Fruit fly (Drosophila melanogaster) whole organism, embryonic: ENCODE results near the gene CG5050.
A peak's percentile ranks its signal among the peaks of the same experiment; 100 is the strongest.

Source experiments
- B-H2 ChIP-seq: fragments of 200-800 bp; sonication (Bioruptor generic); optimal IDR thresholded peaks from 2 replicates; lab custom pipeline; 2018; ENCODE audit warnings: missing biosample characterization, mild to moderate bottlenecking, missing genetic modification characterization
- CG10267 ChIP-seq: fragments of 200-800 bp; sonication (Bioruptor generic); optimal IDR thresholded peaks from 2 replicates; lab custom pipeline; 2018; ENCODE audit warnings: missing biosample characterization, mild to moderate bottlenecking, missing genetic modification characterization, moderate library complexity
- CG10979 ChIP-seq: fragments of 200-800 bp; sonication (Bioruptor generic); optimal IDR thresholded peaks from 2 replicates; lab custom pipeline; 2018; ENCODE audit warnings: missing biosample characterization, mild to moderate bottlenecking, missing genetic modification characterization, moderate library complexity
- CG12219 ChIP-seq: fragments of 200-800 bp; sonication (Bioruptor generic); optimal IDR thresholded peaks from 3 replicates; lab custom pipeline; 2018; ENCODE audit warnings: missing biosample characterization, mild to moderate bottlenecking, missing genetic modification characterization
- CG12236 ChIP-seq: fragments of 200-800 bp; sonication (Bioruptor generic); optimal IDR thresholded peaks from 2 replicates; lab custom pipeline; 2016; ENCODE audit warnings: missing biosample characterization, missing genetic modification characterization
- CG15514 ChIP-seq: fragments of 200-800 bp; sonication (Bioruptor generic); optimal IDR thresholded peaks from 3 replicates; lab custom pipeline; 2017; ENCODE audit warnings: missing biosample characterization, missing genetic modification characterization, mild to moderate bottlenecking, moderate library complexity, missing genetic modification reagents
- CG2199 ChIP-seq: fragments of 200-800 bp; sonication (Bioruptor generic); IDR thresholded peaks from 3 replicates; pipeline ENCODE4 v1.3.6; 2022; ENCODE audit warnings: missing biosample characterization, missing genetic modification characterization
- CG2875 ChIP-seq: fragments of 200-800 bp; sonication (Bioruptor generic); optimal IDR thresholded peaks from 2 replicates; lab custom pipeline; 2017; ENCODE audit warnings: missing biosample characterization, mild to moderate bottlenecking, missing genetic modification characterization, missing genetic modification reagents
- CG31365 ChIP-seq: fragments of 200-800 bp; sonication (Bioruptor generic); optimal IDR thresholded peaks from 2 replicates; lab custom pipeline; 2018; ENCODE audit warnings: missing biosample characterization, mild to moderate bottlenecking, missing genetic modification characterization
- CG3407 ChIP-seq: fragments of 200-800 bp; sonication (Bioruptor generic); optimal IDR thresholded peaks from 2 replicates; lab custom pipeline; 2018; ENCODE audit warnings: missing biosample characterization, mild to moderate bottlenecking, missing genetic modification characterization
- CG4328 ChIP-seq: fragments of 200-800 bp; sonication (Bioruptor generic); optimal IDR thresholded peaks from 3 replicates; lab custom pipeline; 2017; ENCODE audit warnings: missing biosample characterization, missing genetic modification reagents, missing genetic modification characterization
- CG4707 ChIP-seq: fragments of 200-800 bp; sonication (Bioruptor generic); optimal IDR thresholded peaks from 2 replicates; lab custom pipeline; 2018; ENCODE audit warnings: missing biosample characterization, mild to moderate bottlenecking, missing genetic modification characterization, moderate library complexity
- CG4854 ChIP-seq: fragments of 200-800 bp; sonication (Bioruptor generic); optimal IDR thresholded peaks from 2 replicates; lab custom pipeline; 2016; ENCODE audit warnings: missing biosample characterization, missing genetic modification characterization, inconsistent platforms
- CG6654 ChIP-seq: fragments of 200-800 bp; sonication (Bioruptor generic); optimal IDR thresholded peaks from 2 replicates; lab custom pipeline; 2017; ENCODE audit warnings: missing biosample characterization, mild to moderate bottlenecking, missing genetic modification characterization
- CG7271 ChIP-seq: fragments of 200-800 bp; sonication (Bioruptor generic); optimal IDR thresholded peaks from 2 replicates; lab custom pipeline; 2018; ENCODE audit warnings: missing biosample characterization, mild to moderate bottlenecking, missing genetic modification characterization, moderate library complexity
- CG7987 ChIP-seq: fragments of 200-800 bp; sonication (Bioruptor generic); optimal IDR thresholded peaks from 2 replicates; lab custom pipeline; 2018; ENCODE audit warnings: missing biosample characterization, mild to moderate bottlenecking, missing genetic modification characterization, moderate library complexity
- CG8944 ChIP-seq: fragments of 200-800 bp; sonication (Bioruptor generic); optimal IDR thresholded peaks from 3 replicates; lab custom pipeline; 2016; ENCODE audit warnings: missing biosample characterization, missing genetic modification characterization
- CG9215 ChIP-seq: fragments of 200-800 bp; sonication (Bioruptor generic); IDR thresholded peaks from 2 replicates; pipeline ENCODE4 v1.3.6; 2022; ENCODE audit warnings: missing biosample characterization, missing genetic modification characterization
- CG9797 ChIP-seq: fragments of 200-800 bp; sonication (Bioruptor generic); optimal IDR thresholded peaks from 3 replicates; lab custom pipeline; 2018; ENCODE audit warnings: missing biosample characterization, mild to moderate bottlenecking, missing genetic modification characterization
- CTCF ChIP-seq: fragments of 200-800 bp; sonication (Bioruptor generic); optimal IDR thresholded peaks from 2 replicates; lab custom pipeline; 2017; ENCODE audit warnings: missing biosample characterization, mild to moderate bottlenecking, missing genetic modification characterization, moderate library complexity
- CoRest ChIP-seq: fragments of 200-800 bp; sonication (Bioruptor generic); optimal IDR thresholded peaks from 3 replicates; lab custom pipeline; 2018; ENCODE audit warnings: missing biosample characterization, mild to moderate bottlenecking, missing genetic modification characterization, moderate library complexity
- Dad ChIP-seq: fragments of 200-800 bp; sonication (Bioruptor generic); optimal IDR thresholded peaks from 3 replicates; lab custom pipeline; 2016; ENCODE audit warnings: missing biosample characterization, missing genetic modification characterization
- Doc3 ChIP-seq: fragments of 200-800 bp; sonication (Bioruptor generic); IDR thresholded peaks from 3 replicates; pipeline ENCODE4 v1.3.6; 2022; ENCODE audit warnings: missing biosample characterization, missing genetic modification characterization; ENCODE audit not compliant: partially characterized antibody
- Ets65A ChIP-seq: fragments of 200-800 bp; sonication (Bioruptor generic); peaks from one replicate; lab custom pipeline; 2016; ENCODE audit warnings: missing biosample characterization, missing genetic modification characterization
- HLH54F ChIP-seq: fragments of 200-800 bp; sonication (Bioruptor generic); optimal IDR thresholded peaks from 3 replicates; lab custom pipeline; 2016; ENCODE audit warnings: missing biosample characterization, missing genetic modification characterization
- Hr3 ChIP-seq: fragments of 200-800 bp; sonication (Bioruptor generic); optimal IDR thresholded peaks from 3 replicates; lab custom pipeline; 2016; ENCODE audit warnings: missing biosample characterization, missing genetic modification characterization
- Hr51 ChIP-seq, 2 experiments: fragments of 200-800 bp; sonication (Bioruptor generic); optimal IDR thresholded peaks; 2 replicates in 1 of 2; 3 replicates in 1 of 2; lab custom pipeline; 2016 to 2018; ENCODE audit warnings: missing biosample characterization in 2 of 2, missing genetic modification characterization in 2 of 2, mild to moderate bottlenecking in 1 of 2, moderate library complexity in 1 of 2
- Mes4 ChIP-seq: fragments of 200-800 bp; sonication (Bioruptor generic); optimal IDR thresholded peaks from 2 replicates; lab custom pipeline; 2016; ENCODE audit warnings: missing biosample characterization, missing genetic modification characterization
- Neu2 ChIP-seq: fragments of 200-800 bp; sonication (Bioruptor generic); optimal IDR thresholded peaks from 3 replicates; lab custom pipeline; 2016; ENCODE audit warnings: missing biosample characterization, missing genetic modification characterization, borderline replicate concordance
- Opbp ChIP-seq: fragments of 200-800 bp; sonication (Bioruptor generic); IDR thresholded peaks from 3 replicates; pipeline ENCODE4 v1.3.6; 2022; ENCODE audit warnings: missing biosample characterization, missing genetic modification characterization; ENCODE audit not compliant: partially characterized antibody
- Trl ChIP-seq, 3 experiments: fragments of >200 bp in 2 of 3; fragments of 200-800 bp in 1 of 3; sonication (Bioruptor generic) in 1 of 3; optimal IDR thresholded peaks; 2 replicates in 1 of 3; 3 replicates in 2 of 3; lab custom pipeline; 2016 to 2017; ENCODE audit warnings: missing biosample characterization in 1 of 3, missing genetic modification characterization in 1 of 3
- ash1 ChIP-seq: fragments of 200-800 bp; sonication (Bioruptor generic); optimal IDR thresholded peaks from 2 replicates; lab custom pipeline; 2018; ENCODE audit warnings: missing biosample characterization, mild to moderate bottlenecking, missing genetic modification characterization
- bowl ChIP-seq: fragments of 200-800 bp; sonication (Bioruptor generic); IDR thresholded peaks from 2 replicates; pipeline ENCODE4 v1.3.6; 2022; ENCODE audit warnings: missing biosample characterization, missing genetic modification characterization
- br ChIP-seq: fragments of >200 bp; optimal IDR thresholded peaks from 2 replicates; lab custom pipeline; 2017
- da ChIP-seq: fragments of 200-800 bp; sonication (Bioruptor generic); optimal IDR thresholded peaks from 2 replicates; lab custom pipeline; 2016; ENCODE audit warnings: missing biosample characterization, missing genetic modification characterization
- gem ChIP-seq: fragments of 200-800 bp; sonication (Bioruptor generic); optimal IDR thresholded peaks from 2 replicates; lab custom pipeline; 2019; ENCODE audit warnings: missing biosample characterization, mild to moderate bottlenecking, missing genetic modification characterization, moderate library complexity
- ind ChIP-seq: fragments of 200-800 bp; sonication (Bioruptor generic); optimal IDR thresholded peaks from 3 replicates; lab custom pipeline; 2016; ENCODE audit warnings: missing biosample characterization, missing genetic modification characterization
- kah ChIP-seq: fragments of 200-800 bp; sonication (Bioruptor generic); optimal IDR thresholded peaks from 2 replicates; lab custom pipeline; 2018; ENCODE audit warnings: missing biosample characterization, mild to moderate bottlenecking, missing genetic modification characterization
- nerfin-1 ChIP-seq: fragments of 200-800 bp; sonication (Bioruptor generic); optimal IDR thresholded peaks from 3 replicates; lab custom pipeline; 2019; ENCODE audit warnings: missing biosample characterization, mild to moderate bottlenecking, missing genetic modification characterization, moderate library complexity
- pb ChIP-seq: fragments of 200-800 bp; sonication (Bioruptor generic); optimal IDR thresholded peaks from 3 replicates; lab custom pipeline; 2016; ENCODE audit warnings: missing biosample characterization, missing genetic modification characterization
- pho ChIP-seq: fragments of 200-800 bp; sonication (Bioruptor generic); optimal IDR thresholded peaks from 2 replicates; lab custom pipeline; 2016; ENCODE audit warnings: missing biosample characterization, missing genetic modification characterization
- repo ChIP-seq: fragments of 200-800 bp; sonication (Bioruptor generic); optimal IDR thresholded peaks from 2 replicates; lab custom pipeline; 2016; ENCODE audit warnings: missing biosample characterization, missing genetic modification characterization
- seq ChIP-seq: fragments of 200-800 bp; sonication (Bioruptor generic); IDR thresholded peaks from 2 replicates; pipeline ENCODE4 v1.3.6; 2022; ENCODE audit warnings: missing biosample characterization, missing genetic modification characterization
- ssp ChIP-seq: fragments of 200-800 bp; sonication (Bioruptor generic); IDR thresholded peaks from 2 replicates; pipeline ENCODE4 v1.3.6; 2022; ENCODE audit warnings: missing biosample characterization, missing genetic modification characterization
- trem ChIP-seq: fragments of 200-800 bp; optimal IDR thresholded peaks from 3 replicates; lab custom pipeline; 2019; ENCODE audit warnings: missing biosample characterization, mild to moderate bottlenecking, missing genetic modification characterization, moderate library complexity
- tup ChIP-seq: fragments of 200-800 bp; sonication (Bioruptor generic); optimal IDR thresholded peaks from 2 replicates; lab custom pipeline; 2016; ENCODE audit warnings: missing biosample characterization, mild to moderate bottlenecking, missing genetic modification characterization, moderate library complexity
- wdn ChIP-seq: fragments of 200-800 bp; sonication (Bioruptor generic); IDR thresholded peaks from 2 replicates; pipeline ENCODE4 v1.3.6; 2022; ENCODE audit warnings: missing biosample characterization, missing genetic modification characterization
- yki ChIP-seq: fragments of >200 bp; optimal IDR thresholded peaks from 3 replicates; lab custom pipeline; 2018
- zen2 ChIP-seq: fragments of 200-800 bp; sonication (Bioruptor generic); IDR thresholded peaks from 3 replicates; pipeline ENCODE4 v1.3.6; 2022; ENCODE audit warnings: missing biosample characterization, missing genetic modification characterization; ENCODE audit not compliant: partially characterized antibody

The CG5050 gene

DNA sequence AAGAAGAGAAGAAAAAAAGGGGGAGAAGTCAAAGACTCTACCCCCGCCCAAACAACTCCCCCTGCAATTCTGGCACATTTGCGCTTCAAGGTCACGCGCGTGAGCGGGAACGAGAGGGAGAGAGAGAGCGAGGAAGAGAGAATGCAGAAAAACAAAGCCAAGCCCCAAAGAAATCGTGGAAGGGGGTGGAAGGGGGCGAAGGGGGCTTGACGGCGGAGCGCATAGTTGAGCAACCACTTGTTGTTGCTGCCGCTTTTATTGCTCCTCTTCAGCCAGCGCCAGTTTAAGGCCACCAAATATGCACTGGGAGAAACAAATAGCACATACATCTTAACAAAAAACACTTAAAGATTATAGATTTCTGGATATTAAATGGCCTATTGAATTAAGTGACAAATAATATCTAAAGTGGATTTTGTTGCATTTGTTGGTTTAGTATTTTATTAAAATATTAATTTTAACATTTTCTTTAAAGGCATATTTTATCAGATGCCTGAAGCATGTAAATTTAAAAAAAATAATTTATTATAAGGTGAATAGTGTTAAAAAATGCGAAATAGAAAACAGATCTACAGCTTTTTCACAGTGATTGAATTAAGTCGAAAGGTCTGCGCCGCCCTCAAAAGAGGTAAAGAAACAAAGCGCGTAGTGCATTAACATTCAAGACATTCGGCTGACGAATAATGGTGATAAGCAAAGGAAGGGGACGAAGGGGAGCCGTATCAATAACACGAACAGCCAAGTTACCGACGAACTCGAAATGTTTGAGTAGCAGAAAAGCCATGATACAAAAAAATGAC is 22.7 kb upstream of the CG5050 start (continued):
- TF ChIP-seq trem (tag; lab: Kevin White, UChicago): peak; percentile 94
- TF ChIP-seq ssp (GFP tag; lab: Robert Waterston, UW): peak; percentile 64
- TF ChIP-seq CG10979 (tag; lab: Kevin White, UChicago): peak; percentile 98
- TF ChIP-seq CG7987 (GFP tag; lab: Kevin White, UChicago): peak; percentile 85
- TF ChIP-seq Dad (GFP tag; lab: Kevin White, UChicago): no peak
- peak; percentile 91 for TF ChIP-seq Ets65A (GFP tag; lab: Kevin White, UChicago)
- TF ChIP-seq Doc3: no peak
- TF ChIP-seq CG10267: peak; percentile 94
- no peak for TF ChIP-seq CG4707 (GFP tag; lab: Kevin White, UChicago)
- peak; percentile 92 for TF ChIP-seq CoRest (tag; lab: Kevin White, UChicago)
- TF ChIP-seq CG2199 (GFP tag; lab: Robert Waterston, UW): peak; percentile 16; the same call in 1 of the 3 replicates
- TF ChIP-seq CG4854 (GFP tag; lab: Kevin White, UChicago): no peak
- peak; percentile 83 for TF ChIP-seq CG7271 (tag; lab: Kevin White, UChicago)
- peak; percentile 13 for TF ChIP-seq HLH54F (GFP tag; lab: Kevin White, UChicago)
- peak; percentile 90 for TF ChIP-seq CG4328 (GFP tag; lab: Kevin White, UChicago)
- peak; percentile 40 for TF ChIP-seq tup (GFP tag; lab: Kevin White, UChicago)
- no peak for TF ChIP-seq CG12236 (GFP tag; lab: Kevin White, UChicago)
- TF ChIP-seq nerfin-1 (tag; lab: Kevin White, UChicago): peak; percentile 97
- peak; percentile 80 for TF ChIP-seq wdn
- no peak for TF ChIP-seq Opbp (GFP tag; lab: Robert Waterston, UW)
- peak; percentile 5 to 97 for TF ChIP-seq Hr51 (GFP tag; optimal IDR thresholded peaks at IDR 0.05; lab: Kevin White, UChicago)
- TF ChIP-seq seq: peak; percentile 90
- TF ChIP-seq gem: peak; percentile 99
- no peak for TF ChIP-seq Neu2 (GFP tag; lab: Kevin White, UChicago)
- TF ChIP-seq Mes4 (GFP tag; lab: Kevin White, UChicago): peak; percentile 30
- peak; percentile 92 for TF ChIP-seq CG3407 (GFP tag; lab: Kevin White, UChicago)
- TF ChIP-seq br (lab: Kevin White, UChicago): no peak
- peak; percentile 95 for TF ChIP-seq kah (GFP tag; lab: Kevin White, UChicago)
- peak; percentile 66; the same call in 1 of the 2 replicates for TF ChIP-seq bowl (GFP tag; lab: Robert Waterston, UW)
- TF ChIP-seq B-H2 (GFP tag; lab: Kevin White, UChicago): no peak
- peak; percentile 84 for TF ChIP-seq CG15514 (GFP tag; lab: Kevin White, UChicago)
- peak; percentile 13 for TF ChIP-seq CG8944 (GFP tag; lab: Kevin White, UChicago)
- TF ChIP-seq pho (GFP tag; lab: Kevin White, UChicago): no peak
- TF ChIP-seq CG9797: no peak
- TF ChIP-seq CTCF: peak; percentile 72
- peak; percentile 95 for TF ChIP-seq ind (GFP tag; lab: Kevin White, UChicago)
- TF ChIP-seq CG9215: peak; percentile 84
- peak; percentile 81 for TF ChIP-seq CG2875 (GFP tag; lab: Kevin White, UChicago)
- TF ChIP-seq CG12219 (GFP tag; lab: Kevin White, UChicago): peak; percentile 89
- peak; percentile 29 for TF ChIP-seq CG31365 (tag; lab: Kevin White, UChicago)
- no peak for TF ChIP-seq ash1 (GFP tag; lab: Kevin White, UChicago)
- peak; percentile 60 to 68 for TF ChIP-seq Trl (optimal IDR thresholded peaks at IDR 0.05; lab: Kevin White, UChicago)
- no peak for TF ChIP-seq Trl (GFP tag; optimal IDR thresholded peaks at IDR 0.05; lab: Kevin White, UChicago)
- no peak for TF ChIP-seq yki
- no peak for TF ChIP-seq zen2 (GFP tag; lab: Robert Waterston, UW)
- peak; percentile 38 for TF ChIP-seq pb
- no peak for TF ChIP-seq da (GFP tag; lab: Kevin White, UChicago)
- peak; percentile 27 for TF ChIP-seq repo (GFP tag; lab: Kevin White, UChicago)
- TF ChIP-seq Hr3 (GFP tag; lab: Kevin White, UChicago): peak; percentile 96
- peak; percentile 85 for TF ChIP-seq CG6654 (GFP tag; lab: Kevin White, UChicago)
